Worm (Caenorhabditis elegans) whole organism, L4/young adult: ENCODE measurements around the gene Y54G2A.49.

ENCODE experiments used
- W03F9.2 ChIP-seq: fragments of 150-350 bp; optimal IDR thresholded peaks from 2 replicates; lab custom pipeline; 2014; ENCODE audit warnings: missing biosample characterization, missing genetic modification characterization
- dao-5 ChIP-seq: sonication (generic microtip); optimal IDR thresholded peaks from 2 replicates; lab custom pipeline; 2016; ENCODE audit warnings: missing genotype, missing genetic modification characterization, moderate library complexity, missing compliant biosample characterization
- him-1 ChIP-seq: sonication (generic microtip); optimal IDR thresholded peaks from 2 replicates; lab custom pipeline; 2016; ENCODE audit warnings: missing genotype, missing genetic modification reagents, missing genetic modification characterization, missing compliant biosample characterization

Gene Y54G2A.49

DNA sequence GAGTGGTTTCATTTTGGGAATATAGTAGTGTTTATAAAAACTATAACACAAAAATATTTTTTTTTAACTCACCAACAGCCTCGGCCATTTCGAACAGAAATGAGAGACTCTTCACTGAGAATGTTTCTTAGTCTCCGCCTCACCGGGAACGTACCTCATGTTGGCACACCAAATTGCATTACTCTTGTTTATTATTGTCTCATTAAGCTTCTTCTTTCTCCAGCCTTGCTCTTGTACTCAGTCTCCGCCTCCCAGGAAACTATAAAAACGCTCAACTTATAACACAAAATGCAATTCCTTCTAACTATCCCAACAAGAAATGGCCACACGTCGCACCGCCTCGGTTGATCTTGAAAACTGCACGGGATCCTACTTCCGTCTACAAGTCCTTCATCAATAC, 20.5 kb downstream of the Y54G2A.49 start, which contains the start of the genes Y54G2A.48 and pudl-1:
Y54G2A.48 (minus strand) TSS at position 101 of the 400 bp plus-strand sequence.
pudl-1 (plus strand) TSS at position 320 of the 400 bp plus-strand sequence.
- TF ChIP-seq W03F9.2: no peak
- TF ChIP-seq him-1 (tag; lab: Kevin White, UChicago): no peak
- TF ChIP-seq dao-5 (tag; lab: Kevin White, UChicago): no peak

DNA sequence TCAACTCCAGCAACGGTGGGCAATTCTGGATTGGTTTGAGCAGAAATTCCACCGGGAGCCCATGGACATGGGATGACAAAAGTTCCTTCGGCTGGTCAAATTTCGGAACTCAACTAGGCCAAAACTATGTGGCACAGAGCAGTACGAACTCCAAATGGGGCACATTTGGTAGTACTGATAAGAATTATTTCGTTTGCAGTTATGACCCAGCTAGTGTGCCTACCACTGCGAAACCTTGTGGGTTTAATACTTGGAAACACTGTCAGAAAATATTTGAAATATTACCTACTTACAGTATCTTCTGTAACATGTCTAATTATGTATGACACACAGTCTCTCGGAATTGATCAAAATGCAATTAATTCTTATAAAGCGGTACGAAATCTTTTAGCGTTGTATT, 26.7 kb downstream of the Y54G2A.49 start:
- TF ChIP-seq him-1 (tag; lab: Kevin White, UChicago) (no peak), W03F9.2 (no peak), dao-5 (tag; lab: Kevin White, UChicago) (no peak)

DNA sequence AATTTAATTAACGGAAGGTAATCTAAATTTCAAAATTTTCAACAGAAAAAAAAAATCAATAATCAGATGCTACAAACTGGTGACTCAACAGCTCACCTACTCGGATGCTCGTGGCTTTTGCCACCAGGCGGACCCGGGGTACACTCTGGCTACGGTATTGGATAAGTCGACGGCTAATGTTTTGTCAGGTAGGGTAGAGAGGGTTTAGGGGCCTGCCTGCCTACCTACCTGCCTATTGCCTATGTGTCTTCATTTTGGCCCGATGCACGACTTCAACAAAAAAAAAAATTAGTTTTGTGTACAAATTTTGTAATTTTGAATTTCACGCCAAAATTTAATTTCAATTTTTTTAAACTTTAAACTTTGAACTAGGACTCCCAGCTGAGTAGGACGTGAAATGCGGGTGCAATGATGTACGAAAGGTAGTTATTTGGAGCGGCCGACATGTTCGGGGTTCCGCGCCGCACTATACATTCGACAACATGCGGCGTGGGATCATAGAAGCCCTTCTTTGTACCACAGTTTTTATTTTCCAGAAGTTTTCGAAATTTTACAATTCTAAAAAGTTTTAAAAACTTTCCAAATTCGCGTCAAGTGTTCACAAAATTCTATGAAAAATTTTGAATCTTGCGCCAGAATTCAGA, 27.5 kb downstream of the Y54G2A.49 start:
- TF ChIP-seq W03F9.2 (no peak), him-1 (tag; lab: Kevin White, UChicago) (no peak), dao-5 (tag; lab: Kevin White, UChicago) (no peak)

DNA sequence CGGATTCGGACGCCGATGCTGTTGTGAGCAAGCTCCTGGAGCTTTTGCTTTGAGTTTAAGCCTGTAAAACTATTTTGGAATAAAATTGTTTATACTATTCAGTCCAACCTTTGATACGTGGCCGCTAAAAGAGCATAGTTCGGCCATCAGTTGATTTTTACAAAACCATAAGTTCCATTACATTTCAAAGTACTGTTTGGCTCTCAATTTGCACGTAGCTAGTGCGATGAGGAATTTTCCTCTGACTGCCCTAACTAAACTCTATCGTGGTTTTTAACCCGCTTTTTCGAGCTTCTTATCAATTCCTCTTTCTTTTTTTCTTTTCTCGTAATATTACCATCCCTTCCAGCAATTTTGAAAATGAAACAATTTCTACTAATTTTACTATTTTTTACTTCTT, 29.6 kb downstream of the Y54G2A.49 start, which contains the start of gene clec-80:
clec-80 (plus strand) TSS at position 301 of the 400 bp plus-strand sequence.
- no peak for TF ChIP-seq him-1 (tag; lab: Kevin White, UChicago)
- TF ChIP-seq W03F9.2: no peak
- TF ChIP-seq dao-5 (tag; lab: Kevin White, UChicago): no peak

DNA sequence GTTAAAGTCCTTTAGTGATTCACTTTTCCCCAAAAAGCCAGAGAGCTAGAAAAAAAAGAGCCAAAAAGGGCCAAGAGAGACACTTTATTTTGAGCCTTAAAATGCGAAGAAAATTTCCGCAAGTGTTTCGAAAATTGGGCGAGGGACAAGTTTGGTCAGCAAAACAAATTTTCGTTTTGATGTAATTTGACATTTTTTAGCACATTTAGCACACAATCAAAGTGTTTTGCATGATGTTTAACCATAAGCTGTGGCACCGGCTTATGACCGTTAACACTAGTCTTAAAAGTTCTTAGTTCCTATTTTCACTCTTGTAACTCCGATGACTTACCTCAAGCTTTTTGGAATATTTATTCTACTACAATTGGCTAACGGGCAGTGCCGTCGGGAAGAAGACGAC, 32.7 kb downstream of the Y54G2A.49 start, which contains the start of gene Y54G2A.37:
Y54G2A.37 (plus strand) TSS at position 301 of the 400 bp plus-strand sequence.
- TF ChIP-seq W03F9.2: no peak
- no peak for TF ChIP-seq dao-5 (tag; lab: Kevin White, UChicago)
- TF ChIP-seq him-1 (tag; lab: Kevin White, UChicago): no peak

DNA sequence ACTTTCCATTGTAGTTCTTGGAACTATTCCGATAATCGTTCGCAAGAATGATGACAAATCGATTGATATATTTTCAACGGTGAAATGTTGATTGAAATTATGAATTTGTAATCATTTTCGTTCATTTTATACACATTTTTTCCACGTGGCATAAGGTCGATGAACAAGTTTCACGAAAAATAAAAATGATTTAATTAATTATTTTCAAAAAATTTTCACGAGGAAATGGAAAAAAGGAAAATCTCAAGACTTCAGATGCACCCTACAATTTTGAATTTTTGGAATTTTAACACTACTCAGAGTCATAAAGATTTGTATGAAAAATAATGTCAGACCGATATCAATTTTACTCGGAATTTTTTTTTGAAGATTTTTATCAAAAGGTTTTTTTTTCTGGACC, 33.4 kb downstream of the Y54G2A.49 start, which contains the start of gene Y54G2A.13:
Y54G2A.13 (minus strand) TSS at position 101 of the 400 bp plus-strand sequence.
- TF ChIP-seq dao-5 (tag; lab: Kevin White, UChicago) (no peak), him-1 (tag; lab: Kevin White, UChicago) (no peak), W03F9.2 (no peak)

DNA sequence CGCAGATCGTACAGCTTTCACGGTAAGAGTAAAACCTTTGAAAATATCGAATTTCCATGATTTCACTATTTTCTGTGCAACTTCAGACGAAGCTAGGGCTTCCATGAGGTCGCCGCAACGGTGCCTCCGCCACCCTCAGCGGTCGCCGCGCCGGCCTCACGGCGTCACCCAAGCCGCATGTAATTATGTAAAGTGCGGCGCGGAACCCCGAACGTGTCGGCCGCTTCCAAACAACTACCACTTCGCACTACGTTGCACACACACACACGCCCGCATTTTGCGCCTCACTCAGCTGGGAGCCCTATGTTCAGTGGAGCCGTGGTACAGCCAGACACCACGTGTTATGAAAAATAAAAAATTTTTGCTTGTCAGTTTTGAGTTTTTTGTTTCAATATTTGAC, 36.0 kb downstream of the Y54G2A.49 start:
- TF ChIP-seq him-1 (tag; lab: Kevin White, UChicago): no peak
- no peak for TF ChIP-seq dao-5 (tag; lab: Kevin White, UChicago)
- no peak for TF ChIP-seq W03F9.2

DNA sequence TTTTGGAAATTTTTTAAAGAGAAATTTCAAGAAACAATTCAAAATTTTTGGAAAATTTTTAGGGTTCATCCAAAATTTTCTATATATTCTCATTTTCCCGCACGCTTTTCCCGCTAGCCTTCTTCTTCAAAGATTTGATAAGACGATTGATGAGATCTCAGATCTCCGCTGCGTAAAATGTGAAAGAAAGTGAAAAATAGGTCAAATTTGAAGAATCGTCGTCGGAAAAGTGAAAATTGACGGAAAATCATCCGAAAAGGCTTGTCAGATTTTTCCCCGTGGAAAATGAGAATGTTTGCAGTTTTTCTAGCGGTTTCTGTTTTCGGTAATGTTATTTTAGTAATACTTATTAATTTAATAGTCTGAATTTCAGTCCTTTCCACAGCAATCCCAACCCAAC, 43.9 kb downstream of the Y54G2A.49 start, which contains the start of gene Y54G2A.76:
Y54G2A.76 (plus strand) TSS at position 203 of the 400 bp plus-strand sequence.
- TF ChIP-seq W03F9.2 (no peak), him-1 (tag; lab: Kevin White, UChicago) (no peak)

DNA sequence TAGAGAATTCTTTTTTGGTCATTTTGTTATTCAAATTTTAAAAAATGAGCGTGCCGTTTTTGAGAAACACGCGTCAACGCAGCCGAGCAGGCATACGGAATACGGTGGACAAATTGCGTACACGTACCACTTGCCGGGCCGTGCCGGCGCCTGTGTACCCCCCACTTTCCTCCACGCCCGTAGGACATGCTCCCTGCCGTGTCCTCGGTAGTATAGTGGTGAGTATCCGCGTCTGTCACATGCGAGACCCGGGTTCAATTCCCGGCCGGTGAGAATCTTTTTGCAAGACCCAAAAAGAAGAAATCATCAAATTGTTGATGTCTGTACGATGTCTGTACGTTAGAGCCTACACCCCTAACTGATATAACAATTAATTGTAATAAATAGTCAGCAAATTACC, 44.9 kb downstream of the Y54G2A.49 start:
- TF ChIP-seq him-1 (tag; lab: Kevin White, UChicago): no peak

DNA sequence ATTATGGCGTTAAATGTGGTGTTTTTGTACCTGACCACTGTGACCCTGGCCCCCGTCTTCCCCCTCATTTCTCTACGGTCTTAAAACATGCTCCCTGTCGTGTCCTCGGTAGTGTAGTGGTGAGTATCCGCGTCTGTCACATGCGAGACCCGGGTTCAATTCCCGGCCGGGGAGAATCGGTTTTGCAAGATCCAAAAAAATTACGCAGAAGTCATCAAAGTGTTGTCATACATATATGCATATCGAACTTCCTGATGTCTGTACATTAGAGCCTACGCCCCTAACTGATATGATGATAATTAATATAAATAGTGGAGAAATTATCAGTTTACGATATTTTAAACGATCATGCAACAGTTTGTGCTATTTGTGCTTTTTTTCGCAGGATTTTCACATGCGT, 47.5 kb downstream of the Y54G2A.49 start, which contains the start of gene Y54G2A.45:
Y54G2A.45 (plus strand) TSS at position 333 of the 400 bp plus-strand sequence.
- TF ChIP-seq him-1 (tag; lab: Kevin White, UChicago) (peak; percentile 1), W03F9.2 (peak; percentile 71), dao-5 (tag; lab: Kevin White, UChicago) (peak; percentile 65)

DNA sequence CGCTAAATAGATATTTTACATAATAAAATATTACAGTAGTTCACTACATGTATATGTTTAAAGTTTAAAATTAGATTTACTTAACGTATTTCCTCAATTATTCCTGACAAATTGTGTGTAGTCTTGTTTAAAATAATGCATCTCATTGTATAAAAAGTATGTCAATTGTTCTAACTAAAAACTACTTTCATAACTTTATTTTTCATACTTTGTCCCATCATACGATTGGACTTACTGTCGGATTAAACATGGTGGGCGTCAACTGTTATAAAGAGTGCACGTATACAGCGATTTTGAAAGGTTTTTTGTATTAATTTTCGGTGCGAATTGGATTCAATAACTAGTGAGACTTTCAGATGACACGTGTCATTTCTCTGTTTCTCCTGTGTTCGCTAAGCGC, 49.4 kb downstream of the Y54G2A.49 start, which contains the start of gene Y54G2A.32:
Y54G2A.32 (plus strand) TSS at position 301 of the 400 bp plus-strand sequence.
- TF ChIP-seq W03F9.2: no peak
- no peak for TF ChIP-seq dao-5 (tag; lab: Kevin White, UChicago)
- no peak for TF ChIP-seq him-1 (tag; lab: Kevin White, UChicago)

DNA sequence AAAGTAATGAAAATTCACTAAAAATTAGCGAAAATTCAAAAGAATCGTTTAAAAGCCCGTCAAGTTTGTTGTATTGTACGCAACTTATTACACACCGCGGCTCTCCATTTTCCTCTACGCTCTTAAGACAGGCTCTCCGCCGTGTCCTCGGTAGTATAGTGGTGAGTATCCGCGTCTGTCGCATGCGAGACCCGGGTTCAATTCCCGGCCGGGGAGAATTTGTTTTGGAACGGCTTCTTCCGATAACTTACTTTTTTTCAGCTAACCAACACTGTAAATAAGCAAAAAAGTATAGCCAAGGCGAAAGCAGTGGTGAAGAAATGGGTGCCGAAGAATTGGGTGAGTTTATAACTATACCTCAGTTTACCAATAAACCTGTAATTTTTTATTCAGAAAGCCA, 50.9 kb downstream of the Y54G2A.49 start:
- TF ChIP-seq him-1 (tag; lab: Kevin White, UChicago) (no peak), W03F9.2 (no peak), dao-5 (tag; lab: Kevin White, UChicago) (no peak)
